Worm (Caenorhabditis elegans) whole organism, midembryonic: ENCODE data around the gene srw-14.

Experiments
- T22C8.4 ChIP-seq: fragments of 200-800 bp; sonication (Bioruptor generic); IDR thresholded peaks from 2 replicates; pipeline ENCODE4 v1.3.6; 2022; ENCODE audit warnings: missing genetic modification characterization, missing compliant biosample characterization
- flt-1 ChIP-seq: fragments of 200-800 bp; sonication (Bioruptor generic); IDR thresholded peaks from 2 replicates; pipeline ENCODE4 v1.3.6; 2022; ENCODE audit warnings: missing genetic modification characterization, missing compliant biosample characterization
- klf-2 ChIP-seq: fragments of 200-800 bp; sonication (Bioruptor generic); conservative IDR thresholded peaks from 2 replicates; pipeline ENCODE4 v1.3.6; 2022; ENCODE audit warnings: missing genetic modification reagents, missing genetic modification characterization, missing compliant biosample characterization
- ref-1 ChIP-seq: fragments of 200-800 bp; sonication (Bioruptor generic); conservative IDR thresholded peaks from 2 replicates; pipeline ENCODE4 v1.3.6; 2022; ENCODE audit warnings: missing genetic modification reagents, missing genetic modification characterization, missing compliant biosample characterization
- tab-1 ChIP-seq: fragments of 200-800 bp; sonication (Bioruptor generic); IDR thresholded peaks from 2 replicates; pipeline ENCODE4 v1.3.6; 2022; ENCODE audit warnings: missing genetic modification characterization, missing compliant biosample characterization
- ztf-29 ChIP-seq: fragments of 200-800 bp; sonication (Bioruptor generic); IDR thresholded peaks from 2 replicates; pipeline ENCODE4 v1.3.6; 2022; ENCODE audit warnings: missing genetic modification reagents, missing genetic modification characterization, missing compliant biosample characterization

DNA sequence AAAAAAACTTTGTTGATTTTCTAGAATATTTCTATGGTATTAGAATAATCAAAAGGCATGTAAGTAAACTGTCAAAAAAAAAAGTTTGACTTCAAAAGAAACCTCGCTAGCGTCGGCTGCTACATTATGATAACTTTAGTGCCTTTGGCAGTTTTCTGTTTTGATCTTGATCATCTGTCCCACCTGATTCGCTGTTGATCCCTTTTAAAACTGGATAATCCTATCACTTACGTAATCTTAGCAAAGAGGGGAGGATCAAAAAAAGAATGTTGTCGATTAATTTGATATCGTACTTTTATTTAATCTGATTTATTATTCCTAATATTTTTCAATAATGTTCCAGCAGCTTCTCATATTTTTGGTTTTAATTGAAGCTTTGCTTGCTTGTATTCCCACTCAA, 34.2 kb downstream of the srw-14 start, which contains the start of gene M01B2.8:
- TF ChIP-seq tab-1 (GFP tag; lab: Robert Waterston, UW): no peak
- TF ChIP-seq flt-1 (GFP tag; lab: Robert Waterston, UW): no peak
- no peak for TF ChIP-seq ref-1 (GFP tag; lab: Robert Waterston, UW)
- no peak for TF ChIP-seq ztf-29 (GFP tag; lab: Robert Waterston, UW)
- no peak for TF ChIP-seq T22C8.4 (GFP tag; lab: Robert Waterston, UW)
- TF ChIP-seq klf-2: no peak
